Fruit fly (Drosophila melanogaster) whole organism, embryonic: Measurements from ENCODE around the gene mAcon1.

Experiments
- Asciz ChIP-seq: fragments of 200-800 bp; sonication (Bioruptor generic); optimal IDR thresholded peaks from 2 replicates; lab custom pipeline; 2017; ENCODE audit warnings: missing biosample characterization, mild to moderate bottlenecking, missing genetic modification characterization, missing genetic modification reagents
- Bgb ChIP-seq: fragments of 200-800 bp; sonication (Bioruptor generic); IDR thresholded peaks from 2 replicates; pipeline ENCODE4 v1.3.6; 2022; ENCODE audit warnings: missing biosample characterization, missing genetic modification characterization; ENCODE audit not compliant: partially characterized antibody
- Blimp-1 ChIP-seq: fragments of 200-800 bp; sonication (Bioruptor generic); optimal IDR thresholded peaks from 3 replicates; lab custom pipeline; 2018; ENCODE audit warnings: missing biosample characterization, missing genetic modification characterization, mild to moderate bottlenecking, moderate library complexity, missing genetic modification reagents
- CG10209 ChIP-seq: fragments of 200-800 bp; sonication (Bioruptor generic); optimal IDR thresholded peaks from 3 replicates; lab custom pipeline; 2017; ENCODE audit warnings: missing biosample characterization, mild to moderate bottlenecking, missing genetic modification characterization, missing genetic modification reagents
- CG10565 ChIP-seq: fragments of 200-800 bp; sonication (Bioruptor generic); optimal IDR thresholded peaks from 3 replicates; lab custom pipeline; 2016; ENCODE audit warnings: missing biosample characterization, mild to moderate bottlenecking, missing genetic modification characterization
- CG11247 ChIP-seq: fragments of 200-800 bp; sonication (Bioruptor generic); IDR thresholded peaks from 2 replicates; pipeline ENCODE4 v1.3.6; 2022; ENCODE audit warnings: missing biosample characterization, missing genetic modification characterization
- CG11398 ChIP-seq: fragments of 200-800 bp; sonication (Bioruptor generic); optimal IDR thresholded peaks from 2 replicates; lab custom pipeline; 2016; ENCODE audit warnings: missing biosample characterization, missing genetic modification characterization
- CG12236 ChIP-seq: fragments of 200-800 bp; sonication (Bioruptor generic); optimal IDR thresholded peaks from 2 replicates; lab custom pipeline; 2016; ENCODE audit warnings: missing biosample characterization, missing genetic modification characterization
- CG15073 ChIP-seq: fragments of 200-800 bp; sonication (Bioruptor generic); optimal IDR thresholded peaks from 2 replicates; lab custom pipeline; 2016; ENCODE audit warnings: missing biosample characterization, missing genetic modification characterization
- CG1603 ChIP-seq: fragments of 200-800 bp; sonication (Bioruptor generic); optimal IDR thresholded peaks from 2 replicates; lab custom pipeline; 2019; ENCODE audit warnings: missing biosample characterization, mild to moderate bottlenecking, missing genetic modification characterization, moderate library complexity
- CG16779 ChIP-seq: fragments of 200-800 bp; sonication (Bioruptor generic); IDR thresholded peaks from 2 replicates; pipeline ENCODE4 v1.3.6; 2022; ENCODE audit warnings: missing biosample characterization, missing genetic modification characterization
- CG17359 ChIP-seq: fragments of 200-800 bp; sonication (Bioruptor generic); optimal IDR thresholded peaks from 3 replicates; lab custom pipeline; 2018; ENCODE audit warnings: missing biosample characterization, mild to moderate bottlenecking, missing genetic modification characterization, moderate library complexity
- CG17829 ChIP-seq: fragments of 200-800 bp; optimal IDR thresholded peaks from 2 replicates; lab custom pipeline; 2019; ENCODE audit warnings: missing biosample characterization, mild to moderate bottlenecking, missing genetic modification characterization, moderate library complexity
- CG2129 ChIP-seq: fragments of 200-800 bp; sonication (Bioruptor generic); IDR thresholded peaks from 2 replicates; pipeline ENCODE4 v1.3.6; 2022; ENCODE audit warnings: missing biosample characterization, missing genetic modification characterization; ENCODE audit not compliant: partially characterized antibody
- CG2202 ChIP-seq: fragments of 200-800 bp; sonication (Bioruptor generic); optimal IDR thresholded peaks from 2 replicates; lab custom pipeline; 2018; ENCODE audit warnings: missing biosample characterization, mild to moderate bottlenecking, missing genetic modification characterization
- CG2889 ChIP-seq: fragments of 200-800 bp; sonication (Bioruptor generic); IDR thresholded peaks from 3 replicates; pipeline ENCODE4 v1.3.6; 2022; ENCODE audit warnings: missing biosample characterization, missing genetic modification characterization
- CG3163 ChIP-seq: fragments of 200-800 bp; sonication (Bioruptor generic); optimal IDR thresholded peaks from 3 replicates; lab custom pipeline; 2016; ENCODE audit warnings: missing biosample characterization, missing genetic modification characterization
- CG4404 ChIP-seq: fragments of 200-800 bp; sonication (Bioruptor generic); IDR thresholded peaks from 2 replicates; pipeline ENCODE4 v1.3.6; 2022; ENCODE audit warnings: missing biosample characterization, missing genetic modification characterization
- CG4707 ChIP-seq: fragments of 200-800 bp; sonication (Bioruptor generic); optimal IDR thresholded peaks from 2 replicates; lab custom pipeline; 2018; ENCODE audit warnings: missing biosample characterization, mild to moderate bottlenecking, missing genetic modification characterization, moderate library complexity
- CG6854 ChIP-seq: fragments of 200-800 bp; sonication (Bioruptor generic); optimal IDR thresholded peaks from 3 replicates; lab custom pipeline; 2017; ENCODE audit warnings: missing biosample characterization, mild to moderate bottlenecking, missing genetic modification characterization
- CG7786 ChIP-seq: fragments of 200-800 bp; sonication (Bioruptor generic); optimal IDR thresholded peaks from 2 replicates; lab custom pipeline; 2016; ENCODE audit warnings: missing biosample characterization, missing genetic modification characterization
- CG7839 ChIP-seq: fragments of 200-800 bp; sonication (Bioruptor generic); optimal IDR thresholded peaks from 3 replicates; lab custom pipeline; 2018; ENCODE audit warnings: missing biosample characterization, mild to moderate bottlenecking, missing genetic modification characterization, moderate library complexity
- Chrac-16 ChIP-seq: fragments of 200-800 bp; sonication (Bioruptor generic); optimal IDR thresholded peaks from 3 replicates; lab custom pipeline; 2016; ENCODE audit warnings: missing biosample characterization, missing genetic modification characterization
- Dbx ChIP-seq: fragments of 200-800 bp; sonication (Bioruptor generic); IDR thresholded peaks from 3 replicates; pipeline ENCODE4 v1.3.6; 2022; ENCODE audit warnings: missing biosample characterization, missing genetic modification characterization
- E2f2 ChIP-seq: fragments of 200-800 bp; sonication (Bioruptor generic); IDR thresholded peaks from 2 replicates; pipeline ENCODE4 v1.3.6; 2022; ENCODE audit warnings: missing biosample characterization, missing genetic modification characterization
- GATAe ChIP-seq: fragments of 200-800 bp; sonication (Bioruptor generic); conservative IDR thresholded peaks from 2 replicates; pipeline ENCODE4 v1.3.6; 2022; ENCODE audit warnings: missing biosample characterization, missing genetic modification characterization
- Gsc ChIP-seq: fragments of 200-800 bp; sonication (Bioruptor generic); IDR thresholded peaks from 2 replicates; pipeline ENCODE4 v1.3.6; 2022; ENCODE audit warnings: missing biosample characterization, missing genetic modification characterization
- HLH54F ChIP-seq: fragments of 200-800 bp; sonication (Bioruptor generic); optimal IDR thresholded peaks from 3 replicates; lab custom pipeline; 2016; ENCODE audit warnings: missing biosample characterization, missing genetic modification characterization
- Hand ChIP-seq: fragments of 200-800 bp; sonication (Bioruptor generic); optimal IDR thresholded peaks from 2 replicates; lab custom pipeline; 2017; ENCODE audit warnings: mild to moderate bottlenecking, missing biosample characterization, missing genetic modification reagents, missing genetic modification characterization
- Mes4 ChIP-seq: fragments of 200-800 bp; sonication (Bioruptor generic); optimal IDR thresholded peaks from 2 replicates; lab custom pipeline; 2016; ENCODE audit warnings: missing biosample characterization, missing genetic modification characterization
- NFAT ChIP-seq: fragments of 200-800 bp; sonication (Bioruptor generic); IDR thresholded peaks from 2 replicates; pipeline ENCODE4 v1.3.6; 2022; ENCODE audit warnings: missing biosample characterization, missing genetic modification characterization
- Pdp1 ChIP-seq, 2 experiments: fragments of 200-800 bp; sonication (Bioruptor generic); optimal IDR thresholded peaks; 3 replicates each; lab custom pipeline; 2016; ENCODE audit warnings: missing biosample characterization in 2 of 2, missing genetic modification characterization in 2 of 2, mild to moderate bottlenecking in 1 of 2, moderate library complexity in 1 of 2
- Six4 ChIP-seq: fragments of 200-800 bp; sonication (Bioruptor generic); optimal IDR thresholded peaks from 2 replicates; lab custom pipeline; 2016; ENCODE audit warnings: missing biosample characterization, missing genetic modification characterization
- ab ChIP-seq: fragments of 200-800 bp; sonication (Bioruptor generic); optimal IDR thresholded peaks from 2 replicates; lab custom pipeline; 2016; ENCODE audit warnings: missing biosample characterization, missing genetic modification characterization
- aop ChIP-seq: fragments of 200-800 bp; sonication (Bioruptor generic); IDR thresholded peaks from 2 replicates; pipeline ENCODE4 v1.3.6; 2022; ENCODE audit warnings: missing biosample characterization, missing genetic modification characterization
- ato ChIP-seq: fragments of 200-800 bp; sonication (Bioruptor generic); IDR thresholded peaks from 2 replicates; pipeline ENCODE4 v1.3.6; 2022; ENCODE audit warnings: missing biosample characterization, missing genetic modification characterization; ENCODE audit not compliant: partially characterized antibody
- bbx ChIP-seq: fragments of 200-800 bp; sonication (Bioruptor generic); IDR thresholded peaks from 2 replicates; pipeline ENCODE4 v1.3.6; 2022; ENCODE audit warnings: missing biosample characterization, missing genetic modification characterization; ENCODE audit not compliant: partially characterized antibody
- chif ChIP-seq, 2 experiments: fragments of 200-800 bp; sonication (Bioruptor generic); optimal IDR thresholded peaks; 3 replicates each; lab custom pipeline; 2016; ENCODE audit warnings: missing biosample characterization in 2 of 2, missing genetic modification characterization in 2 of 2
- chn ChIP-seq: fragments of 200-800 bp; sonication (Bioruptor generic); optimal IDR thresholded peaks from 2 replicates; lab custom pipeline; 2016; ENCODE audit warnings: missing biosample characterization, missing genetic modification characterization
- eve ChIP-seq, 2 experiments: fragments of >200 bp; optimal IDR thresholded peaks; 2 replicates each; lab custom pipeline; 2017; ENCODE audit warnings: missing biosample characterization in 2 of 2, missing genetic modification characterization in 2 of 2
- fd3F ChIP-seq: fragments of 200-800 bp; sonication (Bioruptor generic); optimal IDR thresholded peaks from 2 replicates; lab custom pipeline; 2018; ENCODE audit warnings: missing biosample characterization, mild to moderate bottlenecking, missing genetic modification characterization, moderate library complexity
- gcm ChIP-seq: fragments of 200-800 bp; sonication (Bioruptor generic); optimal IDR thresholded peaks from 2 replicates; lab custom pipeline; 2019; ENCODE audit warnings: missing biosample characterization, mild to moderate bottlenecking, missing genetic modification characterization, moderate library complexity
- hkb ChIP-seq, 2 experiments: fragments of 200-800 bp in 1 of 2; fragments of >200 bp in 1 of 2; sonication (Bioruptor generic) in 1 of 2; IDR thresholded peaks in 1 of 2; optimal IDR thresholded peaks in 1 of 2; 2 replicates each; pipeline versions ENCODE4 v1.3.6 to Lab custom; 2017 to 2022; ENCODE audit warnings: missing biosample characterization in 1 of 2, missing genetic modification characterization in 1 of 2
- mirr ChIP-seq: fragments of 200-800 bp; sonication (Bioruptor generic); optimal IDR thresholded peaks from 3 replicates; lab custom pipeline; 2018; ENCODE audit warnings: missing biosample characterization, mild to moderate bottlenecking, missing genetic modification characterization
- otp ChIP-seq: fragments of 200-800 bp; sonication (Bioruptor generic); IDR thresholded peaks from 3 replicates; pipeline ENCODE4, ENCODE4 v1.3.6; 2022; ENCODE audit warnings: missing biosample characterization, missing genetic modification characterization
- pb ChIP-seq: fragments of 200-800 bp; sonication (Bioruptor generic); optimal IDR thresholded peaks from 3 replicates; lab custom pipeline; 2016; ENCODE audit warnings: missing biosample characterization, missing genetic modification characterization
- pzg ChIP-seq: fragments of 200-800 bp; sonication (Bioruptor generic); optimal IDR thresholded peaks from 3 replicates; lab custom pipeline; 2018; ENCODE audit warnings: missing biosample characterization, mild to moderate bottlenecking, missing genetic modification characterization, moderate library complexity
- ranshi ChIP-seq: fragments of 200-800 bp; sonication (Bioruptor generic); IDR thresholded peaks from 2 replicates; pipeline ENCODE4 v1.3.6; 2022; ENCODE audit warnings: missing biosample characterization, missing genetic modification characterization
- sisA ChIP-seq: fragments of 200-800 bp; sonication (Bioruptor generic); IDR thresholded peaks from 2 replicates; pipeline ENCODE4 v1.3.6; 2022; ENCODE audit warnings: missing biosample characterization, missing genetic modification characterization
- so ChIP-seq: fragments of 200-800 bp; sonication (Bioruptor generic); IDR thresholded peaks from 3 replicates; pipeline ENCODE4 v1.3.6; 2022; ENCODE audit warnings: missing biosample characterization, missing genetic modification characterization
- tio ChIP-seq: fragments of 200-800 bp; sonication (Bioruptor generic); optimal IDR thresholded peaks from 2 replicates; lab custom pipeline; 2017; ENCODE audit warnings: missing biosample characterization, missing genetic modification characterization, inconsistent platforms
- ttk ChIP-seq: fragments of 200-800 bp; sonication (Bioruptor generic); IDR thresholded peaks from 2 replicates; pipeline ENCODE4 v2.1.2; 2022; ENCODE audit warnings: missing biosample characterization, missing genetic modification characterization

The mAcon1 gene

DNA sequence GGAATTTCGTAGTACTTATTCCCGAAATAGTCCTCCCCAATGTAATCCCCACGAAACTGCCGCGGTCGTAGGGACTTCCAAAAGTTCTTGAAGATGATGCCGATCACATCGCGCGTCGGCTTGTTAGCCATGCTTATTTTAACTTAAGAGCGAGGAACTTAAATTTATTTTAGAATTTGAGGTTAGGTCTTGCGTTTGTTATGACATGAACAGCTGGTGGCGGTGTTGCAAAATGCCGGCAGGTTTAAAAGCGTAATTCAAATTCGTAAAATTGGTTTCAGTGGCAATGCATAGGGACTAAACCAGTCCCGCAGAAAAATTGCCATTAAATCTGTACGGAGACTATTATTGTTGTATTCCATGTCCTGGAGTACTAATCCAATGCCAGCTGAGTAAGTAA is 1.9 kb upstream of the mAcon1 start (continued):
- TF ChIP-seq CG7839 (tag; lab: Kevin White, UChicago) (no peak), CG16779 (GFP tag; lab: Robert Waterston, UW) (no peak), CG1603 (peak; percentile 36), tio (GFP tag; lab: Kevin White, UChicago) (no peak), pb (GFP tag; lab: Kevin White, UChicago) (no peak), ab (GFP tag; lab: Kevin White, UChicago) (no peak), CG15073 (no peak), Asciz (GFP tag; lab: Kevin White, UChicago) (no peak), HLH54F (GFP tag; lab: Kevin White, UChicago) (peak; percentile 10), Gsc (no peak), Mes4 (GFP tag; lab: Kevin White, UChicago) (no peak), fd3F (GFP tag; lab: Kevin White, UChicago) (no peak), Six4 (GFP tag; lab: Kevin White, UChicago) (no peak), CG2129 (GFP tag; lab: Robert Waterston, UW) (no peak), CG2202 (tag; lab: Kevin White, UChicago) (no peak), CG11247 (GFP tag; lab: Robert Waterston, UW) (no peak), sisA (GFP tag; lab: Robert Waterston, UW) (no peak), CG4707 (GFP tag; lab: Kevin White, UChicago) (no peak), hkb (optimal IDR thresholded peaks at IDR 0.05; lab: Kevin White, UChicago) (no peak), hkb (GFP tag; IDR thresholded peaks at IDR 0.05; lab: Robert Waterston, UW) (no peak), Hand (GFP tag; lab: Kevin White, UChicago) (no peak), CG12236 (GFP tag; lab: Kevin White, UChicago) (no peak), CG10565 (GFP tag; lab: Kevin White, UChicago) (no peak), chn (no peak), Bgb (no peak), E2f2 (GFP tag; lab: Robert Waterston, UW) (peak; percentile 93), CG17829 (no peak), Chrac-16 (GFP tag; lab: Kevin White, UChicago) (no peak), Dbx (GFP tag; lab: Robert Waterston, UW) (no peak), Pdp1 (GFP tag; optimal IDR thresholded peaks at IDR 0.05; lab: Kevin White, UChicago) (peak in 1 of 2 experiments; percentile 99), CG10209 (GFP tag; lab: Kevin White, UChicago) (no peak), ato (GFP tag; lab: Robert Waterston, UW) (no peak), pzg (GFP tag; lab: Kevin White, UChicago) (peak; percentile 63), gcm (GFP tag; lab: Kevin White, UChicago) (no peak), CG6854 (GFP tag; lab: Kevin White, UChicago) (no peak), chif (GFP tag; optimal IDR thresholded peaks at IDR 0.05; lab: Kevin White, UChicago) (no peak), so (GFP tag; lab: Robert Waterston, UW) (no peak), CG17359 (tag; lab: Kevin White, UChicago) (no peak), aop (no peak), NFAT (no peak), GATAe (GFP tag; lab: Robert Waterston, UW) (no peak), otp (GFP tag; lab: Robert Waterston, UW) (no peak), Blimp-1 (no peak), ranshi (no peak), bbx (GFP tag; lab: Robert Waterston, UW) (no peak), CG2889 (GFP tag; lab: Robert Waterston, UW) (no peak), CG4404 (no peak), ttk (GFP tag; lab: Robert Waterston, UW) (no peak), CG11398 (GFP tag; lab: Kevin White, UChicago) (no peak), eve (GFP tag; optimal IDR thresholded peaks at IDR 0.05; lab: Kevin White, UChicago) (no peak), CG3163 (GFP tag; lab: Kevin White, UChicago) (no peak), mirr (GFP tag; lab: Kevin White, UChicago) (no peak), CG7786 (GFP tag; lab: Kevin White, UChicago) (no peak)
